Worm (Caenorhabditis elegans): ENCODE results near the gene F42G8.8.
A peak's percentile ranks its signal among the peaks of the same experiment; 100 is the strongest.

The F42G8.8 gene

ce11 chrIV:8112187-8112586, 6.7 kb upstream of the F42G8.8 start, which contains the start of gene Y42H9AR.4 (continued):
- TF ChIP-seq daf-12 (tag; optimal IDR thresholded peaks at IDR 0.05), result no peak
- peak; percentile 45 for TF ChIP-seq egl-5 (tag; optimal IDR thresholded peaks at IDR 0.05)
- no peak for TF ChIP-seq elt-3 (tag; optimal IDR thresholded peaks at IDR 0.05)
- no peak for TF ChIP-seq nhr-67 (tag; optimal IDR thresholded peaks at IDR 0.05)
- TF ChIP-seq nhr-43 (tag; optimal IDR thresholded peaks at IDR 0.05; ENCODE audit: poor library complexity, severe bottlenecking), result peak; percentile 27
- peak; percentile 30 for TF ChIP-seq nhr-23 (tag; optimal IDR thresholded peaks at IDR 0.05)
- peak; percentile 18 for TF ChIP-seq pqm-1 (tag; optimal IDR thresholded peaks at IDR 0.05)
- TF ChIP-seq aly-2 (tag; optimal IDR thresholded peaks at IDR 0.05), result no peak
- no peak for TF ChIP-seq tbx-2 (tag; optimal IDR thresholded peaks at IDR 0.05)
- no peak for TF ChIP-seq R02D3.7 (tag; optimal IDR thresholded peaks at IDR 0.05)
- TF ChIP-seq fos-1 (tag; optimal IDR thresholded peaks at IDR 0.05), result no peak
- no peak for TF ChIP-seq fkh-2 (tag; optimal IDR thresholded peaks at IDR 0.05)
- no peak for TF ChIP-seq ZK546.5 (tag; optimal IDR thresholded peaks at IDR 0.05)
- TF ChIP-seq egl-27 (tag; optimal IDR thresholded peaks at IDR 0.05), result no peak
- no peak for TF ChIP-seq jun-1 (tag; optimal IDR thresholded peaks at IDR 0.05)
- no peak for TF ChIP-seq mml-1 (tag; optimal IDR thresholded peaks at IDR 0.05)
- no peak for TF ChIP-seq unc-62 (GFP tag; optimal IDR thresholded peaks at IDR 0.05)
- TF ChIP-seq fkh-10 (GFP tag; optimal IDR thresholded peaks at IDR 0.05), result no peak
- no peak for TF ChIP-seq ceh-16 (tag; optimal IDR thresholded peaks at IDR 0.05)
- TF ChIP-seq ztf-11 (tag; optimal IDR thresholded peaks at IDR 0.05), result no peak
- TF ChIP-seq nhr-11 (tag; optimal IDR thresholded peaks at IDR 0.05), result no peak
- no peak for TF ChIP-seq nhr-25 (tag; optimal IDR thresholded peaks at IDR 0.05)
- TF ChIP-seq skn-1 (tag; optimal IDR thresholded peaks at IDR 0.05), result no peak

DNA sequence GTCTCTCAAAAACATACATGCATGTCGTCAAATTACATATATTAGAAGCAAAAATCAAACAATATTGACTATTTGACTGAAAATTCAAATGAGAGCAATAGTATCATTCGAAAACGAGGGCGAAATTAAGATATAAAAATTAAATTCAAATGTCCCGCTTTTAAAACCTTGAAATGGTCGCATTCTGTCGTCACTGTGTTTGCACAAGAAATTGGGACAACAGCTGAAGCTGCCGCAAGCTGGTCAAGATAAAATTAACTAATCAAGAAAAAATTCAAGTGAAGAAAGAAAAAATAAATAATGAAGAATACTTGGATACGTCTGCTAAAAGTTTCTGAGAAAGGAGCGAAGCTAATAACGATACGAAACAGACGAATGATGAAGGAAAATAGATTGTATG, 6.2 kb upstream of the F42G8.8 start:
- peak; percentile 48 for TF ChIP-seq pha-4 (tag; optimal IDR thresholded peaks at IDR 0.05)
- no peak for TF ChIP-seq fos-1 (tag; optimal IDR thresholded peaks at IDR 0.05)

DNA sequence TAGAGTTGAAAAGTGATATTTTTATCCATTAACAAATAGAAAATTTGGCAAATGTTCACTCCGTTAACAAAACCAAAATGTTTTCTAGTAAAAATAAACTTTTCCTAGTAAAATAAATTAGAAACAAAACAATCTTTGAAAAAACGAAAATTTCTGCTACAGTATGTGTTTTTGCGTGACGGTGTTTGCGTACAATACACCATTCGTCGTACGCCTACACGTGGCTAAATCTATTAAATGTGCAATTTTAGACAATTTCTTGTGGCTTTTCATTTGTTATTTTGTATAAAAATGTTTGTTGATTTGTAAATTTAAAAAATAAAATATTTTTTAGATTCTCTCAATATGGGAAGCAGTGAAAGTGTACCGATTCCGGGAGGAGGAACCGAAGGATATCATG, 5.7 kb upstream of the F42G8.8 start, which contains the start of gene Y42H9AR.1:
TSS of gene Y42H9AR.1 (plus strand) at position 233 of the 400 bp plus-strand sequence.
- peak; percentile 48 for TF ChIP-seq hmg-11 (tag; optimal IDR thresholded peaks at IDR 0.05)
- TF ChIP-seq ama-1 (optimal IDR thresholded peaks at IDR 0.05), result no peak
- TF ChIP-seq nfya-1 (tag; optimal IDR thresholded peaks at IDR 0.05; ENCODE audit: insufficient read depth), result peak; percentile 23
- TF ChIP-seq elt-3 (tag; optimal IDR thresholded peaks at IDR 0.05), result no peak
- no peak for TF ChIP-seq skn-1 (tag; optimal IDR thresholded peaks at IDR 0.05)
- TF ChIP-seq nhr-25 (tag; optimal IDR thresholded peaks at IDR 0.05), result peak; percentile 0
- TF ChIP-seq elt-1 (tag; optimal IDR thresholded peaks at IDR 0.05), result no peak
- no peak for TF ChIP-seq pqm-1 (tag; optimal IDR thresholded peaks at IDR 0.05)

- TF ChIP-seq fos-1 (tag; optimal IDR thresholded peaks at IDR 0.05) (no peak), snpc-4 (tag; optimal IDR thresholded peaks at IDR 0.05) (no peak), ztf-4 (tag; optimal IDR thresholded peaks at IDR 0.05) (no peak), nhr-43 (tag; optimal IDR thresholded peaks at IDR 0.05; ENCODE audit: poor library complexity, severe bottlenecking) (no peak), elt-1 (tag; optimal IDR thresholded peaks at IDR 0.05) (no peak), nhr-25 (tag; optimal IDR thresholded peaks at IDR 0.05) (no peak), ceh-82 (tag; optimal IDR thresholded peaks at IDR 0.05) (no peak), fkh-10 (GFP tag; optimal IDR thresholded peaks at IDR 0.05) (no peak), elt-2 (tag; optimal IDR thresholded peaks at IDR 0.05) (no peak), jun-1 (tag; optimal IDR thresholded peaks at IDR 0.05) (no peak), unc-39 (tag; optimal IDR thresholded peaks at IDR 0.05) (no peak)
Measured at ce11 chrIV:8114535-8114934, 4.4 kb upstream of the F42G8.8 start.

DNA sequence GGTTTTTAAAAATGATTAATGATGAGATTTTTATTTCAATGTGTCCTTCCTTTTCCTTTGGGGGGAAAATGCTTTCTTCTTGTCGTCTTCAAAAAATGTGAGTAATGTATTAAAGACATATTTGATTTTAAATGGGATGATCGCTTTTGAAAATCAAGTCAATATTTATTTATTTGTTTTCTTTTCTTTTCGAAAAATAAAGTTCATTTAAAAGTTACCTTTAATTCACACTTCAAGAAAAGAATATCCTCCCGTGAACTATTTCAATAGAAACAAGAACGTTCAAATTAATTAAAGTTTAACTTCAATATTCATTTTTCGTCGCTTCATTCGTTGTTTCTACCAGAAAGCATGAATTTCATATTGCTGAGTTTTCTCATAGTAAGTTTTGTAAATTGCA, 3.4 kb upstream of the F42G8.8 start, which contains the start of gene irld-8:
TSS of gene irld-8 (plus strand) at position 301 of the 400 bp plus-strand sequence.
- no peak for TF ChIP-seq ZK546.5 (tag; optimal IDR thresholded peaks at IDR 0.05)
- TF ChIP-seq elt-3 (tag; optimal IDR thresholded peaks at IDR 0.05), result no peak
- no peak for TF ChIP-seq mdl-1 (tag; optimal IDR thresholded peaks at IDR 0.05)
- no peak for TF ChIP-seq ceh-16 (tag; optimal IDR thresholded peaks at IDR 0.05)
- no peak for TF ChIP-seq zag-1 (tag; optimal IDR thresholded peaks at IDR 0.05)
- TF ChIP-seq ztf-11 (tag; optimal IDR thresholded peaks at IDR 0.05), result no peak
- TF ChIP-seq egl-5 (tag; optimal IDR thresholded peaks at IDR 0.05), result no peak
- TF ChIP-seq nhr-28 (tag; optimal IDR thresholded peaks at IDR 0.05), result no peak
- no peak for TF ChIP-seq elt-2 (tag; optimal IDR thresholded peaks at IDR 0.05)
- no peak for TF ChIP-seq nhr-237 (tag; optimal IDR thresholded peaks at IDR 0.05)

Measured in whole organism, L3 larva.